Fruit fly (Drosophila melanogaster) whole organism, embryonic: ENCODE results near the gene CG14079.
A peak's percentile ranks its signal among the peaks of the same experiment; 100 is the strongest.

Experiments
- Antp ChIP-seq: fragments of 200-800 bp; sonication (Bioruptor generic); optimal IDR thresholded peaks from 3 replicates; lab custom pipeline; 2016; ENCODE audit warnings: missing biosample characterization, missing genetic modification characterization
- Awh ChIP-seq: fragments of 200-800 bp; sonication (Bioruptor generic); IDR thresholded peaks from 2 replicates; pipeline ENCODE4, ENCODE4 v1.3.6; 2022; ENCODE audit warnings: missing biosample characterization, missing genetic modification characterization
- CG10321 ChIP-seq: fragments of 200-800 bp; sonication (Bioruptor generic); IDR thresholded peaks from 2 replicates; pipeline ENCODE4 v1.3.6; 2022; ENCODE audit warnings: missing biosample characterization, missing genetic modification characterization
- CG10366 ChIP-seq: fragments of 200-800 bp; sonication (Bioruptor generic); IDR thresholded peaks from 2 replicates; pipeline ENCODE4 v1.3.6; 2022; ENCODE audit warnings: missing biosample characterization, missing genetic modification characterization
- CG13624 ChIP-seq: fragments of 200-800 bp; sonication (Bioruptor generic); optimal IDR thresholded peaks from 2 replicates; lab custom pipeline; 2016; ENCODE audit warnings: missing biosample characterization, missing genetic modification characterization
- CG16779 ChIP-seq: fragments of 200-800 bp; sonication (Bioruptor generic); IDR thresholded peaks from 2 replicates; pipeline ENCODE4 v1.3.6; 2022; ENCODE audit warnings: missing biosample characterization, missing genetic modification characterization
- CG18262 ChIP-seq: fragments of 200-800 bp; optimal IDR thresholded peaks from 3 replicates; lab custom pipeline; 2019; ENCODE audit warnings: missing biosample characterization, mild to moderate bottlenecking, missing genetic modification characterization, moderate library complexity
- CG30431 ChIP-seq: fragments of 200-800 bp; sonication (Bioruptor generic); optimal IDR thresholded peaks from 2 replicates; lab custom pipeline; 2017; ENCODE audit warnings: missing biosample characterization, missing genetic modification characterization
- CG3065 ChIP-seq: fragments of 200-800 bp; sonication (Bioruptor generic); optimal IDR thresholded peaks from 2 replicates; lab custom pipeline; 2016; ENCODE audit warnings: missing biosample characterization, missing genetic modification characterization
- CG31441 ChIP-seq: fragments of 200-800 bp; sonication (Bioruptor generic); IDR thresholded peaks from 2 replicates; pipeline ENCODE4 v1.3.6; 2022; ENCODE audit warnings: missing biosample characterization, missing genetic modification characterization
- CG32532 ChIP-seq: fragments of 200-800 bp; sonication (Bioruptor generic); IDR thresholded peaks from 2 replicates; pipeline ENCODE4 v1.3.6; 2022; ENCODE audit warnings: missing biosample characterization, missing genetic modification characterization
- CG33557 ChIP-seq: fragments of 200-800 bp; sonication (Bioruptor generic); optimal IDR thresholded peaks from 2 replicates; lab custom pipeline; 2019; ENCODE audit warnings: missing biosample characterization, mild to moderate bottlenecking, missing genetic modification characterization, moderate library complexity
- CG4360 ChIP-seq: fragments of 200-800 bp; sonication (Bioruptor generic); IDR thresholded peaks from 2 replicates; pipeline ENCODE4 v1.3.6; 2022; ENCODE audit warnings: missing biosample characterization, missing genetic modification characterization
- CG43689 ChIP-seq: fragments of 200-800 bp; sonication (Bioruptor generic); IDR thresholded peaks from 2 replicates; pipeline ENCODE4 v1.3.6; 2022; ENCODE audit warnings: missing biosample characterization, missing genetic modification characterization
- CG6654 ChIP-seq: fragments of 200-800 bp; sonication (Bioruptor generic); optimal IDR thresholded peaks from 2 replicates; lab custom pipeline; 2017; ENCODE audit warnings: missing biosample characterization, mild to moderate bottlenecking, missing genetic modification characterization
- CG9727 ChIP-seq: fragments of 200-800 bp; sonication (Bioruptor generic); optimal IDR thresholded peaks from 3 replicates; lab custom pipeline; 2017; ENCODE audit warnings: missing biosample characterization, mild to moderate bottlenecking, missing genetic modification characterization
- D19A ChIP-seq: fragments of 200-800 bp; optimal IDR thresholded peaks from 3 replicates; lab custom pipeline; 2019; ENCODE audit warnings: missing biosample characterization, mild to moderate bottlenecking, missing genetic modification characterization, moderate library complexity
- D19B ChIP-seq: fragments of 200-800 bp; sonication (Bioruptor generic); optimal IDR thresholded peaks from 2 replicates; lab custom pipeline; 2017; ENCODE audit warnings: missing biosample characterization, mild to moderate bottlenecking, missing genetic modification characterization
- Dref ChIP-seq: fragments of 200-800 bp; sonication (Bioruptor generic); IDR thresholded peaks from 2 replicates; pipeline ENCODE4 v1.3.6; 2022; ENCODE audit warnings: missing biosample characterization, missing genetic modification characterization
- Ets65A ChIP-seq: fragments of 200-800 bp; sonication (Bioruptor generic); peaks from one replicate; lab custom pipeline; 2016; ENCODE audit warnings: missing biosample characterization, missing genetic modification characterization
- Hr39 ChIP-seq: fragments of >200 bp; optimal IDR thresholded peaks from 2 replicates; lab custom pipeline; 2017
- Side ChIP-seq: fragments of 200-800 bp; sonication (Bioruptor generic); optimal IDR thresholded peaks from 2 replicates; lab custom pipeline; 2016; ENCODE audit warnings: missing biosample characterization, missing genetic modification characterization
- al ChIP-seq: fragments of 200-800 bp; sonication (Bioruptor generic); IDR thresholded peaks from 2 replicates; pipeline ENCODE4 v1.3.6; 2022; ENCODE audit warnings: missing biosample characterization, missing genetic modification characterization
- ash1 ChIP-seq: fragments of 200-800 bp; sonication (Bioruptor generic); optimal IDR thresholded peaks from 2 replicates; lab custom pipeline; 2018; ENCODE audit warnings: missing biosample characterization, mild to moderate bottlenecking, missing genetic modification characterization
- az2 ChIP-seq: fragments of 200-800 bp; sonication (Bioruptor generic); optimal IDR thresholded peaks from 3 replicates; lab custom pipeline; 2016; ENCODE audit warnings: missing biosample characterization, missing genetic modification characterization
- bigmax ChIP-seq: fragments of 200-800 bp; sonication (Bioruptor generic); optimal IDR thresholded peaks from 2 replicates; lab custom pipeline; 2018; ENCODE audit warnings: missing biosample characterization, mild to moderate bottlenecking, missing genetic modification characterization
- chinmo ChIP-seq: fragments of 200-800 bp; sonication (Bioruptor generic); IDR thresholded peaks from 4 replicates; pipeline ENCODE4 v1.3.6; 2022; ENCODE audit warnings: missing biosample characterization, missing genetic modification characterization; ENCODE audit not compliant: partially characterized antibody
- corto ChIP-seq: fragments of 200-800 bp; sonication (Bioruptor generic); optimal IDR thresholded peaks from 2 replicates; lab custom pipeline; 2016; ENCODE audit warnings: missing biosample characterization, mild to moderate bottlenecking, missing genetic modification characterization, moderate library complexity
- da ChIP-seq: fragments of 200-800 bp; sonication (Bioruptor generic); optimal IDR thresholded peaks from 2 replicates; lab custom pipeline; 2016; ENCODE audit warnings: missing biosample characterization, missing genetic modification characterization
- dati ChIP-seq: fragments of 200-800 bp; sonication (Bioruptor generic); IDR thresholded peaks from 2 replicates; pipeline ENCODE4 v1.3.6; 2022; ENCODE audit warnings: missing biosample characterization, missing genetic modification characterization
- dmrt11E ChIP-seq: fragments of 200-800 bp; sonication (Bioruptor generic); optimal IDR thresholded peaks from 3 replicates; lab custom pipeline; 2018; ENCODE audit warnings: missing biosample characterization, mild to moderate bottlenecking, missing genetic modification characterization, moderate library complexity
- en ChIP-seq: fragments of 200-800 bp; sonication (Bioruptor generic); optimal IDR thresholded peaks from 2 replicates; lab custom pipeline; 2016; ENCODE audit warnings: missing biosample characterization, missing genetic modification characterization
- ewg ChIP-seq: fragments of 200-800 bp; sonication (Bioruptor generic); optimal IDR thresholded peaks from 3 replicates; lab custom pipeline; 2017; ENCODE audit warnings: mild to moderate bottlenecking, missing biosample characterization, missing genetic modification reagents, missing genetic modification characterization
- fd102C ChIP-seq: fragments of 200-800 bp; sonication (Bioruptor generic); optimal IDR thresholded peaks from 2 replicates; lab custom pipeline; 2018; ENCODE audit warnings: missing biosample characterization, mild to moderate bottlenecking, missing genetic modification characterization, moderate library complexity
- knrl ChIP-seq: fragments of 200-800 bp; sonication (Bioruptor generic); IDR thresholded peaks from 3 replicates; pipeline ENCODE4 v1.3.6; 2022; ENCODE audit warnings: missing biosample characterization, missing genetic modification characterization; ENCODE audit not compliant: partially characterized antibody
- lola ChIP-seq, 3 experiments: fragments of >200 bp in 2 of 3; fragments of 200-800 bp in 1 of 3; sonication (Bioruptor generic) in 1 of 3; optimal IDR thresholded peaks; 2 replicates each; lab custom pipeline; 2017 to 2019; ENCODE audit warnings: missing biosample characterization in 3 of 3, missing genetic modification characterization in 3 of 3, mild to moderate bottlenecking in 1 of 3, moderate library complexity in 1 of 3
- luna ChIP-seq: fragments of 200-800 bp; sonication (Bioruptor generic); optimal IDR thresholded peaks from 2 replicates; lab custom pipeline; 2016; ENCODE audit warnings: missing biosample characterization, missing genetic modification characterization
- mld ChIP-seq: fragments of 200-800 bp; sonication (Bioruptor generic); IDR thresholded peaks from 3 replicates; pipeline ENCODE4 v1.3.6; 2022; ENCODE audit warnings: missing biosample characterization, missing genetic modification characterization; ENCODE audit not compliant: partially characterized antibody
- oc ChIP-seq: fragments of 200-800 bp; sonication (Bioruptor generic); optimal IDR thresholded peaks from 2 replicates; lab custom pipeline; 2018; ENCODE audit warnings: missing biosample characterization, mild to moderate bottlenecking, missing genetic modification characterization, moderate library complexity
- org-1 ChIP-seq: fragments of 200-800 bp; sonication (Bioruptor generic); optimal IDR thresholded peaks from 2 replicates; lab custom pipeline; 2017; ENCODE audit warnings: missing biosample characterization, missing genetic modification characterization
- pho ChIP-seq: fragments of 200-800 bp; sonication (Bioruptor generic); optimal IDR thresholded peaks from 2 replicates; lab custom pipeline; 2016; ENCODE audit warnings: missing biosample characterization, missing genetic modification characterization
- sens ChIP-seq: fragments of 200-800 bp; sonication (Bioruptor generic); peaks from one replicate; lab custom pipeline; 2016; ENCODE audit warnings: missing biosample characterization, missing genetic modification characterization
- sqz ChIP-seq: fragments of 200-800 bp; sonication (Bioruptor generic); optimal IDR thresholded peaks from 3 replicates; lab custom pipeline; 2018; ENCODE audit warnings: missing biosample characterization, mild to moderate bottlenecking, missing genetic modification characterization
- stwl ChIP-seq: fragments of 200-800 bp; sonication (Bioruptor generic); optimal IDR thresholded peaks from 3 replicates; lab custom pipeline; 2018; ENCODE audit warnings: missing biosample characterization, mild to moderate bottlenecking, missing genetic modification characterization, moderate library complexity
- tio ChIP-seq: fragments of 200-800 bp; sonication (Bioruptor generic); optimal IDR thresholded peaks from 2 replicates; lab custom pipeline; 2017; ENCODE audit warnings: missing biosample characterization, missing genetic modification characterization, inconsistent platforms
- wek ChIP-seq: fragments of 200-800 bp; sonication (Bioruptor generic); optimal IDR thresholded peaks from 3 replicates; lab custom pipeline; 2018; ENCODE audit warnings: missing biosample characterization, mild to moderate bottlenecking, missing genetic modification characterization, moderate library complexity
- wor ChIP-seq: fragments of 200-800 bp; sonication (Bioruptor generic); IDR thresholded peaks from 2 replicates; pipeline ENCODE4 v1.3.6; 2022; ENCODE audit warnings: missing biosample characterization, missing genetic modification characterization

The CG14079 gene

DNA sequence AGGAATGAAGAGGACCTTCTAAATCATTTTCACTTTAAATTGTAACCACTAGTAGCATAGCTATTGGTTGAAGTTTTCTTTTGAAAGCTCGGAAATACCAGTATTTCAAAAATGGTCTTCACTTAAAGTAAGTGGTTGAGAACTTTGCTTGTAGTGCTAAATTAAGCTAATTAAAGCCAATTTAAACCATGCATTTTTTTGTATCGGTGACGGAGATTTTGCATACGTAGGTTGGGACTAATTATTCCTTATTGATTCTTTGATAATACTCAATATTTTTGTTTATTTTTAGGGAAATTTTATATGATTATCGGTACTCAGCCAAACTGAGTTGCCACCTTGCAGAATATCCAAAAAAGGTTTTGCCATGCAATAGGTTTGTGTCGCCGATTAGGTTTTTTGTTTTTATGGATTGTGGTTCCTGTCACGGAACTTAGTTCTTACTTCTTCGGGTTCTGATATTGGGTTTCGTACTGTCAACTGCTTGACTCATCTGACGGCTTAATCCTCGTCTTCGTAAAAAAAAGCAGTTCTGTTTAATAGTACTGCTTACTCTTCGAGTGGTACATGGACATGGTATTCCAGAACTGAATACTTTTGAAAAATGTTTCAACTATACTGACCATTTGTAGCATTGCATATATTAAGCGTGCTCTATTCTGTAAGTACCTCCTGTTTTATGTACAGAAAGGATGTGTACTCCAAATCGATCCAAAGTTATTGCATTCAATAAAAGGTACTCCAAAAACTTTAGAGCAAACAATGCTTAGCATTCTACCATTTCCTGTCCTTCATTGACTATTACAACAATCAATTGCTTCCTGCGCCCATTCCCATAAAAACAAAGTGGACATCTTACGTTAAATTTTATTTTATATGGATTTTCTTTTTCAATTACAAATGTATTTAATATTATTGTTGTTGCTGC is 42.5 kb downstream of the CG14079 start (continued):
- TF ChIP-seq CG43689 (GFP tag; lab: Robert Waterston, UW), result no peak
- no peak for TF ChIP-seq Awh (GFP tag; lab: Robert Waterston, UW)
- TF ChIP-seq org-1 (GFP tag; lab: Kevin White, UChicago), result no peak
- TF ChIP-seq knrl, result peak; percentile 58; the same call in 2 of the 3 replicates
- peak; percentile 20 for TF ChIP-seq pho (GFP tag; lab: Kevin White, UChicago)
- no peak for TF ChIP-seq CG3065 (GFP tag; lab: Kevin White, UChicago)
- no peak for TF ChIP-seq bigmax
- no peak for TF ChIP-seq CG30431 (GFP tag; lab: Kevin White, UChicago)
- peak; percentile 22 for TF ChIP-seq CG13624
- TF ChIP-seq CG6654, result no peak
- TF ChIP-seq ewg, result no peak
- no peak for TF ChIP-seq CG10366 (GFP tag; lab: Robert Waterston, UW)
- no peak for TF ChIP-seq da (GFP tag; lab: Kevin White, UChicago)
- TF ChIP-seq Antp, result no peak
- TF ChIP-seq CG9727, result no peak
- TF ChIP-seq dati, result no peak
- peak; percentile 71 for TF ChIP-seq oc (tag; lab: Kevin White, UChicago)
- no peak for TF ChIP-seq corto (GFP tag; lab: Kevin White, UChicago)
- TF ChIP-seq luna (GFP tag; lab: Kevin White, UChicago), result no peak
- no peak for TF ChIP-seq az2 (GFP tag; lab: Kevin White, UChicago)
- no peak for TF ChIP-seq wek

DNA sequence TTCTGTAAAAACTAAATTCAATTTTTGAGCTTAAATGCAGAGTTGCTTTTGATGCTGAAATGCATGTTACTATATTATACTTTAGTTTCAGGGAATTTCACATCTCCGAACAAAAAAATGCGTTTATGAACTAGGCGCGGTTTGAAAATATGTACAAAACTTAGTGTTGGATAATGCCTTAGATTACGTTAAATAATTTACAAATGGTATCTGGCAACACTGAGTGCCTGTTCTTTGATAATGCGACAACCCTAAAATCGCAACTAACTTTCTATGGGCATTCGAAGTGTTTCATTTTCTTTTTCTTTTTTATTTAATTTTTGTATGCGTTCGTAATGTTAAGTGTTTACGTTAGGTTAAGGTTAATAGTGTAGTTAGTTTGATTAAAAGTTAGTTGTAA is 44.8 kb downstream of the CG14079 start:
- peak; percentile 95 for TF ChIP-seq stwl (tag; lab: Kevin White, UChicago)
- TF ChIP-seq al, result no peak

DNA sequence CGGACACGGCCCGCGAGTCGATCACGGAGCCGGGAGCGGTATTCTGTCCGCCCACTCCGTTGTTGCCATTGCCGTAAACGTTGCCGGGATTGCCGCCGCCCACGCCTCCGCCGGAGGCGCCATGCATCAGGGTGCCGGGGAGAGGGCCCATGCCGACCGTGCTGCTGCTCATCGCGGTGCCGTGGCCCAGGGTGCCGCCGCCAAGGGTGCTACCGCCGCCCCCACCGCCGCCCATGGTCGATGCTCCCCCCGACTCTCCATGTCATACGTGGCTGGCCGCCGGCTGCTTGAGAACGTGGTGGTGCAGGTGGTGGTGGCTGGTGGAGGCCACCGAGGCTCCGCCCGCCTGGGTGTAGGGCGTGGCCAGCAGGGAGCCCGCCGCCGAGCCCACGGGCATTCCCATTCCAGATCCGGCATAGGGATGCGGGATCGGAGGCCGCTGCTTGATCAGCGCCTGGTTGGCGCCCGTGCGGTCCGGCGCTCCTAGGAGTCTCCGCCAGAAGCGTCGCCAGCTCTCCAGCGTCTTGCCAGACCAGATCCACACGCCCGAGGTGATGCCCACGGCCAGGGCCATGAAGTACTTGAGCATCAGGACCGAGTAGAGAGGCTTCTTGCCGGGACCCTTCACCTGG is 46.3 kb downstream of the CG14079 start:
- peak; percentile 26 for TF ChIP-seq sens (GFP tag; lab: Kevin White, UChicago)
- no peak for TF ChIP-seq CG31441 (GFP tag; lab: Robert Waterston, UW)
- TF ChIP-seq CG10321 (GFP tag; lab: Robert Waterston, UW), result no peak
- TF ChIP-seq chinmo, result 0 out of 4 replicates have a peak, but pooled peaks have one; percentile 31
- peak; percentile 81 for TF ChIP-seq Ets65A (GFP tag; lab: Kevin White, UChicago)
- TF ChIP-seq Hr39 (lab: Kevin White, UChicago), result peak; percentile 74

DNA sequence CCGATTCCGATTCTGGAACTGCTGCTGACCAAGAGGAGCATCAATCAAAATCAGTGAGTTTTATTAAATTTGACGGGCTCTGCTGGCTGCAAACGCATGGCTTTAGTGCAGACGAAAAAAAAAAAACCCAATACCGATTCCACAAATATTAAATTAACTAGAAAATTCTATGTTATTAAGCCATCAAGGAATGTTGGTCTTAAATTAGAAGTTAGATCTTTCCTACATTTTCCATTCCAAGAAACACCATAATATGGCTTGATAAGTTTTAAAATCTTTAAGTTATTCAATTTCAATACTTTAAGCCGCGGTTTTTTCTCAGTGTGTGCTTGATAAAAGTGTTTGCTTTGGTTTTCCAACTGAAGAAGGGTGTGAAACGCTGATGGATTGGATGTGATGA is 49.4 kb downstream of the CG14079 start:
- no peak for TF ChIP-seq CG4360 (GFP tag; lab: Robert Waterston, UW)
- no peak for TF ChIP-seq fd102C
- TF ChIP-seq CG16779 (GFP tag; lab: Robert Waterston, UW), result no peak
- TF ChIP-seq mld, result no peak
- TF ChIP-seq sqz (GFP tag; lab: Kevin White, UChicago), result no peak
- peak; percentile 3 for TF ChIP-seq D19A (tag; lab: Kevin White, UChicago)
- TF ChIP-seq D19B (GFP tag; lab: Kevin White, UChicago), result no peak
- peak in 1 of 3 experiments; percentile 6 for TF ChIP-seq lola (GFP tag; optimal IDR thresholded peaks at IDR 0.05; lab: Kevin White, UChicago)
- peak; percentile 9 for TF ChIP-seq CG18262
- no peak for TF ChIP-seq ash1 (GFP tag; lab: Kevin White, UChicago)
- TF ChIP-seq CG33557 (GFP tag; lab: Kevin White, UChicago), result no peak
- TF ChIP-seq en (GFP tag; lab: Kevin White, UChicago), result no peak
- TF ChIP-seq dmrt11E, result peak; percentile 30
- TF ChIP-seq CG13624, result no peak
- no peak for TF ChIP-seq tio
- no peak for TF ChIP-seq Dref (GFP tag; lab: Robert Waterston, UW)
- TF ChIP-seq CG32532, result no peak
- TF ChIP-seq Side (GFP tag; lab: Kevin White, UChicago), result no peak
- TF ChIP-seq wor, result no peak
